Fruit fly (Drosophila melanogaster): ENCODE measurements around the gene Smyd3.
A peak's percentile ranks its signal among the peaks of the same experiment; 100 is the strongest.

The Smyd3 gene

DNA sequence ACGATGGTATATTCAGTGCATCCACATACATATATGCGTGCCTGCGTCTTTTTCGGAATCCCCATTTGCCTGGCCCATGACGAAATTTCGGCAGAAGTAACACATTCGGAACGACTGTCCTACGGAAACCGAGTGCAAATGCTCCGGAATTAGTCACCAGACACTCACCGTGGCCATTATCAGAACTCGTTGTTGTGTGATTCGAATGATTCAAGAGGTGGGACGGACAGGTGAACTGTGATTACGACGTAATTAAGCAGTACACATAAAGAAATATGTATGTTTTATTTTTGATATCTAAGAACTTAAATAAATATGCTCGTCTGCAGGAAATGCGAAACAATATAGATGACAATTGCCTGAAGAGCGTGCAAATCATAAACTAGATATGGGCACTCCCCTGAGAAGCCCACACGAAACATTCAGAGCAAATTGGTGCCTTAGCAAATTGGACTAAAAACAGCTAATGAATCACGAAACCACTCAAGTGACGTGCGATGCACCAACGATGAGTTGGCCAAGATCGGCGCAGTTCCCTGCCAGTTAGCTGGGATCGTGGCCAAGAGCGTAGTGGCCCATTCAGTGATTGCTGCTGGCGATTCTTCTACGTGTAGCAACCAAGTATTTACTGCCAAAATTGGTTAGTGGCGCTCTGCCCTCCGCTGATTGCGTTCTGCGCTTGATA, 17.2 kb downstream of the Smyd3 start (continued):
- no peak for TF ChIP-seq tx (GFP tag; optimal IDR thresholded peaks at IDR 0.05)
- TF ChIP-seq CG17612 (GFP tag; IDR thresholded peaks at IDR 0.05), result 0 out of 2 replicates have a peak, but pooled peaks have one; percentile 32
- TF ChIP-seq Awh (GFP tag; IDR thresholded peaks at IDR 0.05), result no peak
- TF ChIP-seq unpg (GFP tag; optimal IDR thresholded peaks at IDR 0.05), result no peak
- TF ChIP-seq en (GFP tag; optimal IDR thresholded peaks at IDR 0.05), result no peak
- peak; percentile 21 for TF ChIP-seq CG13775 (GFP tag; optimal IDR thresholded peaks at IDR 0.05)
- TF ChIP-seq Oli (tag; optimal IDR thresholded peaks at IDR 0.05), result peak; percentile 5
- no peak for TF ChIP-seq CG17829 (tag; optimal IDR thresholded peaks at IDR 0.05)
- no peak for TF ChIP-seq Jarid2 (GFP tag; optimal IDR thresholded peaks at IDR 0.05)
- no peak for TF ChIP-seq CG7357 (GFP tag; IDR thresholded peaks at IDR 0.05)
- no peak for TF ChIP-seq NK7.1 (GFP tag; optimal IDR thresholded peaks at IDR 0.05)
- peak; percentile 45 for TF ChIP-seq CG30403 (GFP tag; optimal IDR thresholded peaks at IDR 0.05)
- TF ChIP-seq zfh2 (GFP tag; optimal IDR thresholded peaks at IDR 0.05), result no peak
- TF ChIP-seq Doc2 (GFP tag; IDR thresholded peaks at IDR 0.05), result no peak
- TF ChIP-seq chif (GFP tag; optimal IDR thresholded peaks at IDR 0.05), result peak in 1 of 2 experiments; percentile 3
- TF ChIP-seq Gsc (GFP tag; IDR thresholded peaks at IDR 0.05), result no peak
- TF ChIP-seq CG4730 (GFP tag; IDR thresholded peaks at IDR 0.05), result 0 out of 2 replicates have a peak, but pooled peaks have one; percentile 6
- no peak for TF ChIP-seq gce (GFP tag; IDR thresholded peaks at IDR 0.05)
- 0 out of 2 replicates have a peak, but pooled peaks have one; percentile 24 for TF ChIP-seq CG31224 (GFP tag; IDR thresholded peaks at IDR 0.05)
- no peak for TF ChIP-seq pan (optimal IDR thresholded peaks at IDR 0.05)
- TF ChIP-seq pan (GFP tag; optimal IDR thresholded peaks at IDR 0.05 in 1 of 2, IDR thresholded peaks at IDR 0.05 in 1 of 2), result no peak
- no peak for TF ChIP-seq Hr39 (optimal IDR thresholded peaks at IDR 0.05)
- TF ChIP-seq Ets65A (GFP tag), result peak; percentile 80
- no peak for TF ChIP-seq schlank (tag; optimal IDR thresholded peaks at IDR 0.05)
- no peak for TF ChIP-seq ems (GFP tag; optimal IDR thresholded peaks at IDR 0.05)
- no peak for TF ChIP-seq D (optimal IDR thresholded peaks at IDR 0.05)
- TF ChIP-seq D (GFP tag; optimal IDR thresholded peaks at IDR 0.05), result no peak
- TF ChIP-seq pnt (GFP tag; optimal IDR thresholded peaks at IDR 0.05), result no peak
- TF ChIP-seq CG12104 (GFP tag; optimal IDR thresholded peaks at IDR 0.05), result peak; percentile 18
- peak; percentile 30 for TF ChIP-seq lilli (GFP tag; optimal IDR thresholded peaks at IDR 0.05)
- TF ChIP-seq Stat92E (GFP tag; optimal IDR thresholded peaks at IDR 0.05), result no peak
- TF ChIP-seq dan (GFP tag; IDR thresholded peaks at IDR 0.05), result no peak
- TF ChIP-seq Sox100B (GFP tag; optimal IDR thresholded peaks at IDR 0.05), result peak; percentile 24
- no peak for TF ChIP-seq ham (GFP tag; IDR thresholded peaks at IDR 0.05)
- TF ChIP-seq mld (GFP tag; IDR thresholded peaks at IDR 0.05; ENCODE audit: partially characterized antibody), result no peak
- no peak for TF ChIP-seq CG33557 (GFP tag; optimal IDR thresholded peaks at IDR 0.05)
- no peak for TF ChIP-seq CG11247 (GFP tag; IDR thresholded peaks at IDR 0.05)
- no peak for TF ChIP-seq lbe (GFP tag; optimal IDR thresholded peaks at IDR 0.05)
- peak; percentile 15 for TF ChIP-seq CG18262 (tag; optimal IDR thresholded peaks at IDR 0.05)
- TF ChIP-seq CG9817 (tag; optimal IDR thresholded peaks at IDR 0.05), result peak; percentile 28
- no peak for TF ChIP-seq sens-2 (GFP tag; IDR thresholded peaks at IDR 0.05)
- TF ChIP-seq Antp (GFP tag; optimal IDR thresholded peaks at IDR 0.05), result peak; percentile 19
- no peak for TF ChIP-seq CG11723 (GFP tag; optimal IDR thresholded peaks at IDR 0.05)
- TF ChIP-seq CG9437 (GFP tag; optimal IDR thresholded peaks at IDR 0.05), result peak; percentile 31
- no peak for TF ChIP-seq Bdp1 (GFP tag; optimal IDR thresholded peaks at IDR 0.05)
- peak; percentile 68 for TF ChIP-seq lab (GFP tag; optimal IDR thresholded peaks at IDR 0.05)
- no peak for TF ChIP-seq cad (GFP tag; optimal IDR thresholded peaks at IDR 0.05)
- TF ChIP-seq CG7786 (GFP tag; optimal IDR thresholded peaks at IDR 0.05), result no peak
- no peak for TF ChIP-seq mam (GFP tag; optimal IDR thresholded peaks at IDR 0.05)
- TF ChIP-seq CG12744 (GFP tag; optimal IDR thresholded peaks at IDR 0.05), result no peak
- TF ChIP-seq Dip3 (GFP tag; optimal IDR thresholded peaks at IDR 0.05), result no peak
- TF ChIP-seq Optix (GFP tag; IDR thresholded peaks at IDR 0.05), result no peak
